Worm (Caenorhabditis elegans) whole organism, L1 larva: ENCODE data around the gene hrg-2.

Source experiments
- C16A3.4 ChIP-seq: fragments of 150-350 bp; optimal IDR thresholded peaks from 2 replicates; lab custom pipeline; 2014; ENCODE audit warnings: missing biosample characterization, missing genetic modification characterization
- C34B4.2 ChIP-seq: sonication (generic microtip); optimal IDR thresholded peaks from 2 replicates; lab custom pipeline; 2017; ENCODE audit warnings: mild to moderate bottlenecking, missing genetic modification characterization, missing compliant biosample characterization
- alr-1 ChIP-seq: fragments of 200-800 bp; sonication (Bioruptor generic); optimal IDR thresholded peaks from 2 replicates; lab custom pipeline; 2018; ENCODE audit warnings: borderline replicate concordance, mild to moderate bottlenecking, missing genetic modification characterization, missing compliant biosample characterization
- ama-1 ChIP-seq: fragments of 150-350 bp; optimal IDR thresholded peaks from 2 replicates; lab custom pipeline; 2014
- blmp-1 ChIP-seq: fragments of 150-350 bp; optimal IDR thresholded peaks from 2 replicates; lab custom pipeline; 2014; ENCODE audit warnings: missing biosample characterization, missing genetic modification characterization
- ceh-82 ChIP-seq, 3 experiments: fragments of 150-350 bp in 1 of 3; sonication (generic microtip) in 2 of 3; optimal IDR thresholded peaks; 2 replicates each; lab custom pipeline; 2014 to 2017; ENCODE audit warnings: missing biosample characterization in 3 of 3, missing genetic modification characterization in 3 of 3
- ceh-88 ChIP-seq: fragments of 200-800 bp; sonication (Bioruptor generic); IDR thresholded peaks from 2 replicates; pipeline ENCODE4 v1.3.6; 2022; ENCODE audit warnings: missing genetic modification characterization, missing compliant biosample characterization
- ceh-90 ChIP-seq: sonication (generic microtip); optimal IDR thresholded peaks from 2 replicates; lab custom pipeline; 2016; ENCODE audit warnings: missing genetic modification characterization, missing compliant biosample characterization
- dpl-1 ChIP-seq, 3 experiments: fragments of 150-350 bp in 2 of 3; sonication (generic microtip) in 1 of 3; optimal IDR thresholded peaks; 2 replicates each; lab custom pipeline; 2014 to 2017; ENCODE audit warnings: missing biosample characterization in 3 of 3, missing genetic modification characterization in 3 of 3, missing genetic modification reagents in 3 of 3
- efl-1 ChIP-seq, 4 experiments: fragments of 150-350 bp; optimal IDR thresholded peaks in 3 of 4; peaks in 1 of 4; 1 replicate in 1 of 4; 2 replicates in 3 of 4; lab custom pipeline; 2014; ENCODE audit warnings: missing biosample characterization in 2 of 4, missing genetic modification characterization in 2 of 4, missing genetic modification reagents in 2 of 4
- egl-13 ChIP-seq: sonication (generic microtip); optimal IDR thresholded peaks from 2 replicates; lab custom pipeline; 2016; ENCODE audit warnings: missing genotype, missing genetic modification reagents, missing genetic modification characterization, missing compliant biosample characterization
- elt-2 ChIP-seq: sonication (generic microtip); optimal IDR thresholded peaks from 2 replicates; lab custom pipeline; 2016; ENCODE audit warnings: missing genetic modification characterization, mild to moderate bottlenecking, inconsistent platforms, missing compliant biosample characterization, missing genetic modification reagents
- ets-5 ChIP-seq: fragments of 200-800 bp; sonication (Bioruptor generic); IDR thresholded peaks from 2 replicates; pipeline ENCODE4 v1.3.6; 2022; ENCODE audit warnings: missing genetic modification characterization, missing compliant biosample characterization
- fkh-10 ChIP-seq: sonication (generic microtip); optimal IDR thresholded peaks from 2 replicates; lab custom pipeline; 2017; ENCODE audit warnings: missing biosample characterization, missing genetic modification reagents, missing genetic modification characterization
- fos-1 ChIP-seq: fragments of 150-350 bp; optimal IDR thresholded peaks from 2 replicates; lab custom pipeline; 2014; ENCODE audit warnings: missing biosample characterization, missing genetic modification characterization
- grh-1 ChIP-seq: fragments of 200-800 bp; sonication (Bioruptor generic); IDR thresholded peaks from 2 replicates; pipeline ENCODE4 v1.3.6; 2022; ENCODE audit warnings: missing genetic modification reagents, missing genetic modification characterization, missing compliant biosample characterization
- hlh-17 ChIP-seq: fragments of 200-800 bp; sonication (Bioruptor generic); optimal IDR thresholded peaks from 2 replicates; lab custom pipeline; 2018; ENCODE audit warnings: missing genetic modification characterization, mild to moderate bottlenecking, missing compliant biosample characterization, moderate library complexity, borderline replicate concordance
- hlh-4 ChIP-seq: sonication (generic microtip); optimal IDR thresholded peaks from 2 replicates; lab custom pipeline; 2016; ENCODE audit warnings: mild to moderate bottlenecking, missing genetic modification characterization, missing compliant biosample characterization
- irx-1 ChIP-seq: sonication (generic microtip); optimal IDR thresholded peaks from 2 replicates; lab custom pipeline; 2016; ENCODE audit warnings: missing genetic modification characterization, missing compliant biosample characterization
- jun-1 ChIP-seq: fragments of 150-350 bp; optimal IDR thresholded peaks from 2 replicates; lab custom pipeline; 2014; ENCODE audit warnings: missing biosample characterization, missing genetic modification reagents, missing genetic modification characterization
- lin-14 ChIP-seq: fragments of 200-800 bp; sonication (Bioruptor generic); optimal IDR thresholded peaks from 2 replicates; lab custom pipeline; 2018; ENCODE audit warnings: mild to moderate bottlenecking, missing genetic modification characterization, moderate library complexity, missing compliant biosample characterization
- lin-15B ChIP-seq: fragments of 150-350 bp; sonication (generic microtip); optimal IDR thresholded peaks from 3 replicates; lab custom pipeline; 2014; ENCODE audit warnings: missing biosample characterization, missing genetic modification characterization
- lin-35 ChIP-seq, 2 experiments: fragments of 150-350 bp; optimal IDR thresholded peaks; 2 replicates each; lab custom pipeline; 2014; ENCODE audit warnings: missing biosample characterization in 2 of 2, missing genetic modification characterization in 2 of 2, missing genetic modification reagents in 2 of 2
- lin-39 ChIP-seq: fragments of 150-350 bp; optimal IDR thresholded peaks from 2 replicates; lab custom pipeline; 2014; ENCODE audit warnings: missing biosample characterization, missing genetic modification reagents, missing genetic modification characterization
- lir-3 ChIP-seq: sonication (generic microtip); optimal IDR thresholded peaks from 2 replicates; lab custom pipeline; 2016; ENCODE audit warnings: mild to moderate bottlenecking, missing genetic modification characterization, moderate library complexity, missing compliant biosample characterization; ENCODE audit not compliant: poor library complexity
- lsy-2 ChIP-seq, 2 experiments: fragments of 150-350 bp; optimal IDR thresholded peaks; 2 replicates each; lab custom pipeline; 2014; ENCODE audit warnings: missing biosample characterization in 2 of 2, missing genetic modification characterization in 2 of 2
- mab-9 ChIP-seq: fragments of 200-800 bp; sonication (Bioruptor generic); IDR thresholded peaks from 2 replicates; pipeline ENCODE4 v1.3.6; 2022; ENCODE audit warnings: missing genetic modification reagents, missing genetic modification characterization, missing compliant biosample characterization
- nhr-20 ChIP-seq: sonication (generic microtip); optimal IDR thresholded peaks from 2 replicates; lab custom pipeline; 2016; ENCODE audit warnings: mild to moderate bottlenecking, missing genetic modification characterization, missing compliant biosample characterization
- nhr-237 ChIP-seq: fragments of 150-350 bp; optimal IDR thresholded peaks from 2 replicates; lab custom pipeline; 2014; ENCODE audit warnings: missing biosample characterization, missing genetic modification characterization
- nhr-47 ChIP-seq: sonication (generic microtip); optimal IDR thresholded peaks from 2 replicates; lab custom pipeline; 2016; ENCODE audit warnings: mild to moderate bottlenecking, missing genetic modification characterization, moderate library complexity, missing compliant biosample characterization
- nhr-71 ChIP-seq: sonication (generic microtip); optimal IDR thresholded peaks from 2 replicates; lab custom pipeline; 2016; ENCODE audit warnings: mild to moderate bottlenecking, missing genetic modification characterization, moderate library complexity, missing compliant biosample characterization
- nhr-76 ChIP-seq: sonication (generic microtip); optimal IDR thresholded peaks from 2 replicates; lab custom pipeline; 2017; ENCODE audit warnings: missing biosample characterization, missing genetic modification characterization
- nhr-77 ChIP-seq: fragments of 150-350 bp; optimal IDR thresholded peaks from 2 replicates; lab custom pipeline; 2014; ENCODE audit warnings: missing biosample characterization, missing genetic modification characterization
- nhr-85 ChIP-seq: sonication (generic microtip); peaks from one replicate; lab custom pipeline; 2016; ENCODE audit warnings: missing genetic modification characterization, inconsistent platforms, missing compliant biosample characterization
- nhr-90 ChIP-seq: sonication (generic microtip); optimal IDR thresholded peaks from 2 replicates; lab custom pipeline; 2016; ENCODE audit warnings: mild to moderate bottlenecking, missing genetic modification characterization, missing compliant biosample characterization; ENCODE audit not compliant: poor library complexity
- pax-3 ChIP-seq: fragments of 200-800 bp; sonication (Bioruptor generic); optimal IDR thresholded peaks from 2 replicates; lab custom pipeline; 2018; ENCODE audit warnings: mild to moderate bottlenecking, missing genetic modification characterization, moderate library complexity, missing compliant biosample characterization
- rnt-1 ChIP-seq: sonication (generic microtip); optimal IDR thresholded peaks from 2 replicates; lab custom pipeline; 2016; ENCODE audit warnings: mild to moderate bottlenecking, missing genetic modification characterization, moderate library complexity, missing compliant biosample characterization
- skn-1 ChIP-seq: fragments of 150-350 bp; optimal IDR thresholded peaks from 2 replicates; lab custom pipeline; 2014; ENCODE audit warnings: missing biosample characterization, missing genetic modification characterization
- snu-23 ChIP-seq: sonication (generic microtip); optimal IDR thresholded peaks from 2 replicates; lab custom pipeline; 2016; ENCODE audit warnings: missing genetic modification characterization, missing compliant biosample characterization
- tbx-2 ChIP-seq: sonication (generic microtip); optimal IDR thresholded peaks from 2 replicates; lab custom pipeline; 2016; ENCODE audit warnings: missing genetic modification characterization, missing compliant biosample characterization
- unc-98 ChIP-seq: fragments of 200-800 bp; sonication (Bioruptor generic); IDR thresholded peaks from 2 replicates; pipeline ENCODE4 v1.3.6; 2022; ENCODE audit warnings: missing genetic modification characterization, missing compliant biosample characterization
- xbp-1 ChIP-seq: sonication (generic microtip); optimal IDR thresholded peaks from 2 replicates; lab custom pipeline; 2016; ENCODE audit warnings: missing genetic modification characterization, missing compliant biosample characterization

hrg-2 gene

DNA sequence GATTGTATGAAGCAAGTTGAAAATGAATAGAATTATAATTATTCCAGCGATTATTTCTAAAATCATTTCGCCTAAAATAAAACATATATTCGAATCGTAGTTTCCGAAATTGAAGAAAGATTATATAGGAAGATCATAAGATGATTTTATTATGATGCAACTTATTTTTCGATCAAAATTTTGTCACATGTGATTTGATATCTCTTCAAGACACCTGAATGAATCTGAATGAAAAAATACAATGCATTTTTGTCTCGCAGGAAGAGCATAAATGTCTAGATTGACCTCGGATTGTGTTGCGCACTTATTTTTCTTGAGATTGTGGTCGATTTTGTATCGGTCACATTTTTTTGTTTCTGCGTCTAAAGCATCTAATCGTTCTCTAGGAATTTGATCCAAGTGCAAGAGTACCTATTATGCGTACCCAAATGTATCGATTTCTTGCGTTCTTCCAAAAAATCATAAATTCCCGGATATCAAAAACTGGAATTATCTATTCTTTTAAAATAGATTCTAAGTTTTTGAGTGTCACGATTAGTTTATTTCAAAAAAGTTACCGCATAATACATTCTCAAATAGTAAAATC is at the start of gene hrg-2:
hrg-2 (minus strand) TSS at position 98 of the 586 bp plus-strand sequence.
- TF ChIP-seq tbx-2 (tag; lab: Kevin White, UChicago) (peak; percentile 6), egl-13 (tag; lab: Kevin White, UChicago) (no peak), lin-14 (GFP tag; lab: Kevin White, UChicago) (peak; percentile 26), irx-1 (tag; lab: Kevin White, UChicago) (no peak), nhr-90 (peak; percentile 34), nhr-20 (tag; lab: Kevin White, UChicago) (peak; percentile 61), snu-23 (peak; percentile 17), fos-1 (tag; lab: Kevin White, UChicago) (no peak), nhr-71 (tag; lab: Kevin White, UChicago) (peak; percentile 57), dpl-1 (GFP tag; optimal IDR thresholded peaks at IDR 0.05; lab: Kevin White, UChicago) (no peak), lin-35 (GFP tag; optimal IDR thresholded peaks at IDR 0.05; lab: Kevin White, UChicago) (no peak), grh-1 (GFP tag; lab: Robert Waterston, UW) (no peak), lin-39 (no peak), mab-9 (no peak), nhr-85 (tag; lab: Kevin White, UChicago) (peak; percentile 69), unc-98 (GFP tag; lab: Robert Waterston, UW) (no peak), C34B4.2 (tag; lab: Kevin White, UChicago) (no peak), hlh-17 (GFP tag; lab: Kevin White, UChicago) (no peak), hlh-4 (tag; lab: Kevin White, UChicago) (no peak), nhr-77 (tag; lab: Kevin White, UChicago) (no peak)
- TF ChIP-seq, all 84 proteins: peak for 7

DNA sequence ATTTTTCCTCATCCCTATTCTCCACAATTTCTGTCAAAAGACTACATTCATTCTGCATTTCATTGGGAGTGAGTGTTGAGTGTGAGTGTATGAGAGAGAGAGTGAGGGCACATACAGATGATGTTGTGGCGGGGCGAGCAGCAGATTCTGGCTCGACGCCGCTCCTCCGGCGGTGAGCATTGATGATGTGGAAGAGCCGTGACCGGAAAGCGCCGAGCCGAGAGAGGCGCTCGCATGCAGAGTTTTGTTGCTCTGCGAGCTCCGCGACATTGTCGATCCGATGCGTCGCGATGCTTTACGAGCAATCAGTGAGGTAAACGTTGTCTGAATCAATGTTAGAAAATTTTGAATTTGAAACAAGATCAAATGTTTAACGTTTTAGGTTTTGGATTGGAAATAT is 45.4 kb upstream of the hrg-2 start:
- TF ChIP-seq skn-1 (no peak), lir-3 (tag; lab: Kevin White, UChicago) (no peak), jun-1 (tag; lab: Kevin White, UChicago) (no peak), lin-14 (GFP tag; lab: Kevin White, UChicago) (peak; percentile 45), pax-3 (tag; lab: Kevin White, UChicago) (no peak), fkh-10 (GFP tag; lab: Kevin White, UChicago) (peak; percentile 3), ceh-82 (tag; optimal IDR thresholded peaks at IDR 0.05; lab: Kevin White, UChicago) (peak in 1 of 3 experiments; percentile 19), unc-98 (GFP tag; lab: Robert Waterston, UW) (no peak), ama-1 (lab: Kevin White, UChicago) (no peak), alr-1 (tag; lab: Kevin White, UChicago) (no peak), ceh-90 (tag; lab: Kevin White, UChicago) (no peak), hlh-17 (GFP tag; lab: Kevin White, UChicago) (no peak), lin-15B (tag; lab: Kevin White, UChicago) (no peak), ets-5 (GFP tag; lab: Robert Waterston, UW) (no peak), dpl-1 (GFP tag; optimal IDR thresholded peaks at IDR 0.05; lab: Kevin White, UChicago) (peak in 1 of 3 experiments; percentile 0)

DNA sequence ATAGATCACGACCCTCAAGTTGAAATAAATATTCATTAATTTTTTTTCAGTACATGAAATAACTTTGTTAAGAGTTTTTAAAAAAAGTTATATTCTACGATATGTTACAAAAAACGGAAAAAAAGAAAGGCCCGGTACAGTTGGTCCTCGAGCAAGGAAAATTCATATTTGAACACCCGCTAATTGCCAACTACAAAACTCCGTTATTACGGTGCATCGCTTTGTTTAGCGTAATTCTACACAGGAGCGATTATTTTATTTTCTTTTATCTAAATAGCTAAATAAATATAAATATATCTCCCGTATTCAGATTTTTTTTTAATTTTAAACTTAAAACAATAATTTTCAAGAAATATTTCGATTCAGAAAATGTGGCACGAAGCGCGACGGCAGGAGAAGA is 40.1 kb upstream of the hrg-2 start, which contains the start of gene F28C1.1:
F28C1.1 (plus strand) TSS at position 365 of the 400 bp plus-strand sequence.
- no peak for TF ChIP-seq nhr-76
- peak in 1 of 3 experiments; percentile 34 for TF ChIP-seq ceh-82 (tag; optimal IDR thresholded peaks at IDR 0.05; lab: Kevin White, UChicago)
- TF ChIP-seq lin-35 (GFP tag; optimal IDR thresholded peaks at IDR 0.05; lab: Kevin White, UChicago) = peak; percentile 86 to 95
- peak; percentile 3 for TF ChIP-seq nhr-237 (tag; lab: Kevin White, UChicago)
- TF ChIP-seq rnt-1 = peak; percentile 9
- TF ChIP-seq nhr-47 (tag; lab: Kevin White, UChicago) = peak; percentile 40
- peak; percentile 25 for TF ChIP-seq nhr-20 (tag; lab: Kevin White, UChicago)
- peak; percentile 43 for TF ChIP-seq C16A3.4 (tag; lab: Kevin White, UChicago)
- peak; percentile 23 for TF ChIP-seq nhr-85 (tag; lab: Kevin White, UChicago)
- peak; percentile 60 to 90 for TF ChIP-seq efl-1 (optimal IDR thresholded peaks at IDR 0.05; lab: Kevin White, UChicago)
- TF ChIP-seq efl-1 (GFP tag; optimal IDR thresholded peaks at IDR 0.05 in 1 of 2; lab: Kevin White, UChicago) = peak; percentile 92 to 99
- TF ChIP-seq xbp-1 (tag; lab: Kevin White, UChicago) = peak; percentile 18
- TF ChIP-seq skn-1 = peak; percentile 68
- TF ChIP-seq dpl-1 (GFP tag; optimal IDR thresholded peaks at IDR 0.05; lab: Kevin White, UChicago) = peak; percentile 84 to 92 (median 88)
- TF ChIP-seq irx-1 (tag; lab: Kevin White, UChicago) = no peak
- TF ChIP-seq fkh-10 (GFP tag; lab: Kevin White, UChicago) = no peak
- TF ChIP-seq nhr-90 = peak; percentile 12
- peak; percentile 12 for TF ChIP-seq tbx-2 (tag; lab: Kevin White, UChicago)
- no peak for TF ChIP-seq nhr-77 (tag; lab: Kevin White, UChicago)
- TF ChIP-seq lsy-2 (tag; optimal IDR thresholded peaks at IDR 0.05; lab: Kevin White, UChicago) = peak in 1 of 2 experiments; percentile 70
- no peak for TF ChIP-seq ceh-88 (GFP tag; lab: Robert Waterston, UW)
- TF ChIP-seq blmp-1 = peak; percentile 29
- no peak for TF ChIP-seq elt-2 (tag; lab: Kevin White, UChicago)
- TF ChIP-seq ets-5 (GFP tag; lab: Robert Waterston, UW) = no peak
